Worm (Caenorhabditis elegans) whole organism, L3 larva: ENCODE data around the gene ZC477.7.

Experiments
- R02D3.7 ChIP-seq: fragments of 150-350 bp; optimal IDR thresholded peaks from 2 replicates; lab custom pipeline; 2014; ENCODE audit warnings: missing biosample characterization, missing genetic modification characterization
- ama-1 ChIP-seq: fragments of 150-350 bp; optimal IDR thresholded peaks from 2 replicates; lab custom pipeline; 2018
- ceh-16 ChIP-seq: sonication (generic microtip); optimal IDR thresholded peaks from 2 replicates; lab custom pipeline; 2017; ENCODE audit warnings: missing biosample characterization, missing genetic modification characterization
- ceh-82 ChIP-seq: fragments of 150-350 bp; optimal IDR thresholded peaks from 2 replicates; lab custom pipeline; 2014; ENCODE audit warnings: missing biosample characterization, missing genetic modification characterization
- daf-12 ChIP-seq: fragments of 150-350 bp; optimal IDR thresholded peaks from 2 replicates; lab custom pipeline; 2014; ENCODE audit warnings: missing biosample characterization, missing genetic modification reagents, missing genetic modification characterization
- egl-27 ChIP-seq: sonication (generic microtip); optimal IDR thresholded peaks from 4 replicates; lab custom pipeline; 2017; ENCODE audit warnings: missing biosample characterization, missing genetic modification reagents, missing genetic modification characterization
- egl-5 ChIP-seq: fragments of 150-350 bp; optimal IDR thresholded peaks from 2 replicates; lab custom pipeline; 2017; ENCODE audit warnings: missing biosample characterization, missing genetic modification reagents, missing genetic modification characterization, inconsistent platforms
- elt-1 ChIP-seq: fragments of 150-350 bp; optimal IDR thresholded peaks from 2 replicates; lab custom pipeline; 2014; ENCODE audit warnings: missing biosample characterization, missing genetic modification characterization
- elt-2 ChIP-seq: sonication (generic microtip); optimal IDR thresholded peaks from 2 replicates; lab custom pipeline; 2016; ENCODE audit warnings: missing genetic modification reagents, mild to moderate bottlenecking, missing genetic modification characterization, missing compliant biosample characterization
- fkh-10 ChIP-seq: sonication (generic microtip); optimal IDR thresholded peaks from 2 replicates; lab custom pipeline; 2017; ENCODE audit warnings: missing biosample characterization, missing genetic modification reagents, missing genetic modification characterization
- fos-1 ChIP-seq: fragments of 150-350 bp; optimal IDR thresholded peaks from 2 replicates; lab custom pipeline; 2014; ENCODE audit warnings: missing biosample characterization, missing genetic modification characterization
- hmg-11 ChIP-seq: sonication (generic microtip); optimal IDR thresholded peaks from 2 replicates; lab custom pipeline; 2016; ENCODE audit warnings: missing genetic modification characterization, missing compliant biosample characterization
- lin-39 ChIP-seq: fragments of 150-350 bp; optimal IDR thresholded peaks from 2 replicates; lab custom pipeline; 2018; ENCODE audit warnings: missing biosample characterization, missing genetic modification reagents, missing genetic modification characterization
- lsy-12 ChIP-seq: sonication (generic microtip); optimal IDR thresholded peaks from 2 replicates; lab custom pipeline; 2016; ENCODE audit warnings: mild to moderate bottlenecking, missing genetic modification characterization, missing compliant biosample characterization
- nfya-1 ChIP-seq: sonication (generic microtip); optimal IDR thresholded peaks from 2 replicates; lab custom pipeline; 2017; ENCODE audit warnings: missing genetic modification characterization, mild to moderate bottlenecking, missing compliant biosample characterization, antibody characterized with exemption, moderate library complexity; ENCODE audit not compliant: insufficient read depth
- nhr-11 ChIP-seq: fragments of 150-350 bp; optimal IDR thresholded peaks from 2 replicates; lab custom pipeline; 2014; ENCODE audit warnings: missing biosample characterization, missing genetic modification characterization
- nhr-23 ChIP-seq: fragments of 150-350 bp; optimal IDR thresholded peaks from 2 replicates; lab custom pipeline; 2014; ENCODE audit warnings: missing biosample characterization, missing genetic modification reagents, missing genetic modification characterization
- nhr-237 ChIP-seq: fragments of 150-350 bp; optimal IDR thresholded peaks from 2 replicates; lab custom pipeline; 2014; ENCODE audit warnings: missing biosample characterization, missing genetic modification characterization
- nhr-25 ChIP-seq: sonication (generic microtip); optimal IDR thresholded peaks from 2 replicates; lab custom pipeline; 2017; ENCODE audit warnings: missing biosample characterization, missing genetic modification characterization
- nhr-28 ChIP-seq: fragments of 150-350 bp; optimal IDR thresholded peaks from 2 replicates; lab custom pipeline; 2014; ENCODE audit warnings: missing biosample characterization, missing genetic modification characterization
- nhr-43 ChIP-seq: sonication (generic microtip); optimal IDR thresholded peaks from 2 replicates; lab custom pipeline; 2016; ENCODE audit warnings: mild to moderate bottlenecking, missing genetic modification characterization, missing compliant biosample characterization; ENCODE audit not compliant: poor library complexity, severe bottlenecking
- nhr-76 ChIP-seq: fragments of 150-350 bp; sonication (generic microtip); optimal IDR thresholded peaks from 5 replicates; lab custom pipeline; 2014; ENCODE audit warnings: missing biosample characterization, missing genetic modification characterization
- pha-4 ChIP-seq: fragments of 150-350 bp; optimal IDR thresholded peaks from 2 replicates; lab custom pipeline; 2014; ENCODE audit warnings: missing biosample characterization, missing genetic modification reagents, missing genetic modification characterization
- sea-2 ChIP-seq: fragments of 150-350 bp; sonication (generic microtip); optimal IDR thresholded peaks from 4 replicates; lab custom pipeline; 2014; ENCODE audit warnings: missing biosample characterization, missing genetic modification reagents, missing genetic modification characterization
- snpc-4 ChIP-seq: fragments of 150-350 bp; optimal IDR thresholded peaks from 2 replicates; lab custom pipeline; 2014; ENCODE audit warnings: missing biosample characterization, missing genetic modification characterization
- unc-39 ChIP-seq: sonication (generic microtip); optimal IDR thresholded peaks from 4 replicates; lab custom pipeline; 2017; ENCODE audit warnings: missing biosample characterization, missing genetic modification characterization
- unc-62 ChIP-seq: fragments of 150-350 bp; sonication (generic microtip); optimal IDR thresholded peaks from 4 replicates; lab custom pipeline; 2014; ENCODE audit warnings: missing biosample characterization, missing genetic modification reagents, missing genetic modification characterization
- ztf-11 ChIP-seq: fragments of 150-350 bp; optimal IDR thresholded peaks from 2 replicates; lab custom pipeline; 2014; ENCODE audit warnings: missing biosample characterization, missing genetic modification characterization
- ztf-4 ChIP-seq: fragments of 150-350 bp; optimal IDR thresholded peaks from 2 replicates; lab custom pipeline; 2014; ENCODE audit warnings: missing biosample characterization, missing genetic modification characterization

ZC477.7 gene

ce11 chrIV:7103211-7103679 lies 8.0 kb downstream of the ZC477.7 start, which contains the start of the genes rde-8 and ZC477.3 (continued):
- TF ChIP-seq ama-1 (lab: Kevin White, UChicago): no peak
- no peak for TF ChIP-seq sea-2 (GFP tag; lab: Kevin White, UChicago)
- peak; percentile 55 for TF ChIP-seq nhr-23 (tag; lab: Kevin White, UChicago)
- no peak for TF ChIP-seq unc-39
- no peak for TF ChIP-seq fkh-10 (GFP tag; lab: Kevin White, UChicago)
- no peak for TF ChIP-seq unc-62 (GFP tag; lab: Kevin White, UChicago)
- no peak for TF ChIP-seq egl-27
- TF ChIP-seq fos-1 (tag; lab: Kevin White, UChicago): no peak
- TF ChIP-seq elt-1: no peak
- peak; percentile 42 for TF ChIP-seq nhr-11 (tag; lab: Kevin White, UChicago)
- TF ChIP-seq lin-39 (tag; lab: Kevin White, UChicago): no peak
- no peak for TF ChIP-seq daf-12 (tag; lab: Kevin White, UChicago)
- peak; percentile 35 for TF ChIP-seq nhr-25 (tag; lab: Kevin White, UChicago)
- TF ChIP-seq nhr-28 (tag; lab: Kevin White, UChicago): no peak
- TF ChIP-seq hmg-11 (tag; lab: Kevin White, UChicago): no peak
- TF ChIP-seq nfya-1 (tag; lab: Kevin White, UChicago): peak; percentile 64
- no peak for TF ChIP-seq ceh-16 (tag; lab: Kevin White, UChicago)

ce11 chrIV:7099377-7099776 lies 11.9 kb downstream of the ZC477.7 start:
- TF ChIP-seq ceh-82 (no peak), egl-5 (tag; lab: Kevin White, UChicago) (peak; percentile 39), pha-4 (peak; percentile 53), egl-27 (no peak), nhr-43 (tag; lab: Kevin White, UChicago) (no peak), elt-2 (tag; lab: Kevin White, UChicago) (no peak), ztf-4 (tag; lab: Kevin White, UChicago) (no peak), nhr-11 (tag; lab: Kevin White, UChicago) (no peak), R02D3.7 (tag; lab: Kevin White, UChicago) (no peak), daf-12 (tag; lab: Kevin White, UChicago) (no peak), nfya-1 (tag; lab: Kevin White, UChicago) (peak; percentile 6), nhr-237 (no peak), lsy-12 (tag; lab: Kevin White, UChicago) (no peak), nhr-28 (tag; lab: Kevin White, UChicago) (no peak), lin-39 (tag; lab: Kevin White, UChicago) (peak; percentile 34)

- peak; percentile 31 for TF ChIP-seq nfya-1 (tag; lab: Kevin White, UChicago)
- TF ChIP-seq nhr-25 (tag; lab: Kevin White, UChicago): no peak
- TF ChIP-seq snpc-4 (tag; lab: Kevin White, UChicago): no peak
- no peak for TF ChIP-seq unc-62 (GFP tag; lab: Kevin White, UChicago)
- no peak for TF ChIP-seq ztf-11 (tag; lab: Kevin White, UChicago)
- TF ChIP-seq, all 47 proteins: peak for 1
These were observed 12.7 kb downstream of the ZC477.7 start, which contains the start of gene ZC477.4 for ce11 chrIV:7098509-7099065. TSS of gene ZC477.4 (minus strand) at chrIV:7098784.

DNA sequence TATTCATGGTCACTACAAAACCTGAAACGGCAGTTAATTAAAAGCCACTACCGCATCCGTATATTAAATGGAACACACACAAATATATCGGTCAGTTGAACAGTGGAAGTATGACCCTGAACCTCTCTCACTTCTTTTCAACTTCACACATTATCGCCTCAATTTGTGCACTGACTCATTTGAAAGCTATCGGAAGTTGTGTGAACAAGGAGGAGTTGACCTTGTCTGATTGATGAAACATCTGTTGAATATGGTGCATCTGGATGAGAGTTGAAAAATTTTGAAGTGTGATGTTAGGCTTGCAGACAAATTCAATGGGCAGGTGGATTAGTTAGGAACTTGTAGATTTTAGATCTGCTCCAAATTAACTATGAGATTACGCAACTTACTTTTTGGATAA lies 13.8 kb downstream of the ZC477.7 start:
- no peak for TF ChIP-seq nhr-43 (tag; lab: Kevin White, UChicago)
- TF ChIP-seq elt-1: no peak
- no peak for TF ChIP-seq ztf-11 (tag; lab: Kevin White, UChicago)
- TF ChIP-seq fos-1 (tag; lab: Kevin White, UChicago): no peak

- TF ChIP-seq daf-12 (tag; lab: Kevin White, UChicago): no peak
- no peak for TF ChIP-seq hmg-11 (tag; lab: Kevin White, UChicago)
- TF ChIP-seq nhr-76 (tag; lab: Kevin White, UChicago): no peak
- peak; percentile 0 for TF ChIP-seq lin-39 (tag; lab: Kevin White, UChicago)
These were observed 15.2 kb downstream of the ZC477.7 start for ce11 chrIV:7096097-7096496.
